Fruit fly (Drosophila melanogaster) whole organism, pupa: ENCODE results near the gene CG32755.
A peak's percentile ranks its signal among the peaks of the same experiment; 100 is the strongest.

Source experiments
- CG12605 ChIP-seq: fragments of 200-800 bp; sonication (Bioruptor generic); IDR thresholded peaks from 2 replicates; pipeline ENCODE4 v1.3.6; 2022; ENCODE audit warnings: missing biosample characterization, missing genetic modification characterization
- CG13204 ChIP-seq: fragments of 200-800 bp; sonication (Bioruptor generic); optimal IDR thresholded peaks from 2 replicates; lab custom pipeline; 2018; ENCODE audit warnings: missing biosample characterization, mild to moderate bottlenecking, missing genetic modification characterization, moderate library complexity
- CG14655 ChIP-seq: fragments of 200-800 bp; sonication (Bioruptor generic); optimal IDR thresholded peaks from 3 replicates; lab custom pipeline; 2017; ENCODE audit warnings: mild to moderate bottlenecking, missing biosample characterization, missing genetic modification reagents, missing genetic modification characterization
- CG17806 ChIP-seq: fragments of 200-800 bp; sonication (Bioruptor generic); optimal IDR thresholded peaks from 2 replicates; lab custom pipeline; 2018; ENCODE audit warnings: missing biosample characterization, mild to moderate bottlenecking, missing genetic modification characterization, moderate library complexity
- CG4496 ChIP-seq: fragments of 200-800 bp; sonication (Bioruptor generic); IDR thresholded peaks from 3 replicates; pipeline ENCODE4 v1.3.6; 2022; ENCODE audit warnings: missing biosample characterization, missing genetic modification characterization
- CG8159 ChIP-seq: fragments of 200-800 bp; sonication (Bioruptor generic); optimal IDR thresholded peaks from 3 replicates; lab custom pipeline; 2018; ENCODE audit warnings: missing biosample characterization, mild to moderate bottlenecking, missing genetic modification characterization, moderate library complexity
- CG9948 ChIP-seq: fragments of 200-800 bp; sonication (Bioruptor generic); optimal IDR thresholded peaks from 2 replicates; lab custom pipeline; 2018; ENCODE audit warnings: missing biosample characterization, mild to moderate bottlenecking, missing genetic modification characterization, moderate library complexity
- D1 ChIP-seq: fragments of 200-800 bp; sonication (Bioruptor generic); optimal IDR thresholded peaks from 2 replicates; lab custom pipeline; 2018; ENCODE audit warnings: missing biosample characterization, mild to moderate bottlenecking, missing genetic modification characterization, moderate library complexity
- EcR ChIP-seq: fragments of 200-800 bp; sonication (Bioruptor generic); optimal IDR thresholded peaks from 3 replicates; lab custom pipeline; 2019; ENCODE audit warnings: missing biosample characterization, missing genetic modification characterization, mild to moderate bottlenecking, moderate library complexity, missing genetic modification reagents
- Ets98B ChIP-seq: fragments of 200-800 bp; sonication (Bioruptor generic); IDR thresholded peaks from 2 replicates; pipeline ENCODE4 v1.3.6; 2022; ENCODE audit warnings: missing biosample characterization, missing genetic modification characterization
- Pif1B ChIP-seq: fragments of 200-800 bp; sonication (Bioruptor generic); optimal IDR thresholded peaks from 3 replicates; lab custom pipeline; 2016; ENCODE audit warnings: missing biosample characterization, missing genetic modification characterization
- fd96Ca ChIP-seq: fragments of 200-800 bp; sonication (Bioruptor generic); IDR thresholded peaks from 3 replicates; pipeline ENCODE4 v1.3.6; 2022; ENCODE audit warnings: missing biosample characterization, missing genetic modification characterization
- gl ChIP-seq: fragments of 200-800 bp; sonication (Bioruptor generic); optimal IDR thresholded peaks from 2 replicates; lab custom pipeline; 2018; ENCODE audit warnings: missing biosample characterization, mild to moderate bottlenecking, missing genetic modification characterization

DNA sequence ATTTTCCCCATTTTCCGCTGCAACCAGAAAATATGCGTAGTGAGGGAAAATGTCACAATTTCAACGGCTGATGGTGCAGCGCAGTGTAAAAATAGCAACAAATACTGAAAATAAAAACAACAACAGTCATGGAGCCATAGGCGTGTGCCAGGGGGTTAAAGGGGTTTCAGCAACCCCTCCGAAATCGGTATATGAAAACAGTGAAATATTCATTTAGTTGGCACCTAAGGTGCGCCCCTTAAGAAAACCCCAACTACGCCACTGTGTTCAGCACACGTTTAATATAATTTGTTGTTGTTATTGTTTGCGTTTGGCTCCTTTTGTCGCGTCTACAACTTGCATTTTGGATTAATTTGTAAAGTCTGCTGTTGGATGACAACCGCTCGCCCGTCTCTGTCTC is 22.0 kb downstream of the CG32755 start:
- TF ChIP-seq D1 (tag; lab: Kevin White, UChicago) (peak; percentile 22), EcR (GFP tag; lab: Kevin White, UChicago) (no peak), gl (tag; lab: Kevin White, UChicago) (peak; percentile 33), Pif1B (peak; percentile 30), Ets98B (GFP tag; lab: Robert Waterston, UW) (peak; percentile 92), CG14655 (peak; percentile 82), CG17806 (tag; lab: Kevin White, UChicago) (peak; percentile 60), fd96Ca (GFP tag; lab: Robert Waterston, UW) (peak; percentile 93), CG8159 (peak; percentile 67), CG9948 (peak; percentile 70), CG13204 (GFP tag; lab: Kevin White, UChicago) (peak; percentile 44), CG4496 (GFP tag; lab: Robert Waterston, UW) (peak; percentile 94), CG12605 (GFP tag; lab: Robert Waterston, UW) (peak; percentile 73)
